Worm (Caenorhabditis elegans) whole organism, young adult: ENCODE results near the gene gtf-2H5.
A peak's percentile ranks its signal among the peaks of the same experiment; 100 is the strongest.

Source experiments
- B0019.2 ChIP-seq: fragments of 200-800 bp; sonication (Bioruptor generic); conservative IDR thresholded peaks from 2 replicates; pipeline ENCODE4 v1.3.6; 2022; ENCODE audit warnings: missing genetic modification reagents, missing genetic modification characterization, missing compliant biosample characterization
- B0035.1 ChIP-seq: sonication (generic microtip); optimal IDR thresholded peaks from 2 replicates; lab custom pipeline; 2016; ENCODE audit warnings: missing genetic modification characterization, mild to moderate bottlenecking, missing compliant biosample characterization, missing genotype, missing genetic modification reagents
- C17E4.6 ChIP-seq: fragments of 200-800 bp; sonication (Bioruptor generic); IDR thresholded peaks from 2 replicates; pipeline ENCODE4 v1.3.6; 2022; ENCODE audit warnings: missing genetic modification reagents, missing genetic modification characterization, missing compliant biosample characterization
- F22D6.2 ChIP-seq: sonication (generic microtip); optimal IDR thresholded peaks from 2 replicates; lab custom pipeline; 2016; ENCODE audit warnings: mild to moderate bottlenecking, missing genetic modification characterization, missing compliant biosample characterization
- F23B12.7 ChIP-seq: sonication (generic microtip); optimal IDR thresholded peaks from 2 replicates; lab custom pipeline; 2017; ENCODE audit warnings: missing genetic modification characterization, mild to moderate bottlenecking, missing compliant biosample characterization, antibody characterized with exemption, moderate library complexity; ENCODE audit not compliant: insufficient read depth
- F33H1.4 ChIP-seq: fragments of 200-800 bp; sonication (Bioruptor generic); IDR thresholded peaks from 2 replicates; pipeline ENCODE4 v1.3.6; 2022; ENCODE audit warnings: missing genetic modification reagents, missing genetic modification characterization, missing compliant biosample characterization
- F37B4.10 ChIP-seq: fragments of 200-800 bp; sonication (Bioruptor generic); IDR thresholded peaks from 2 replicates; pipeline ENCODE4 v1.3.6; 2022; ENCODE audit warnings: missing genetic modification characterization, missing compliant biosample characterization
- F39B2.1 ChIP-seq: fragments of 200-800 bp; sonication (Bioruptor generic); IDR thresholded peaks from 2 replicates; pipeline ENCODE4 v1.3.6; 2022; ENCODE audit warnings: missing genetic modification reagents, missing genetic modification characterization, missing compliant biosample characterization
- Y53F4B.3 ChIP-seq: fragments of 200-800 bp; sonication (Bioruptor generic); IDR thresholded peaks from 2 replicates; pipeline ENCODE4 v1.3.6; 2022; ENCODE audit warnings: missing genetic modification reagents, missing genetic modification characterization, missing compliant biosample characterization
- Y95B8A.8 ChIP-seq: fragments of 200-800 bp; sonication (Bioruptor generic); IDR thresholded peaks from 2 replicates; pipeline ENCODE4 v1.3.6; 2022; ENCODE audit warnings: missing genetic modification reagents, missing genetic modification characterization, missing compliant biosample characterization
- attf-3 ChIP-seq: fragments of 200-800 bp; sonication (Bioruptor generic); conservative IDR thresholded peaks from 2 replicates; pipeline ENCODE4 v1.3.6; 2022; ENCODE audit warnings: missing genetic modification reagents, missing genetic modification characterization, missing compliant biosample characterization
- attf-5 ChIP-seq: fragments of 200-800 bp; sonication (Bioruptor generic); optimal IDR thresholded peaks from 2 replicates; lab custom pipeline; 2018; ENCODE audit warnings: mild to moderate bottlenecking, missing genetic modification characterization, missing compliant biosample characterization
- attf-6 ChIP-seq: fragments of 200-800 bp; sonication (Bioruptor generic); IDR thresholded peaks from 2 replicates; pipeline ENCODE4 v1.3.6; 2022; ENCODE audit warnings: missing genetic modification reagents, missing genetic modification characterization, missing compliant biosample characterization
- cebp-1 ChIP-seq, 2 experiments: fragments of 200-800 bp in 1 of 2; sonication (Bioruptor generic) in 1 of 2; sonication (generic microtip) in 1 of 2; IDR thresholded peaks in 1 of 2; optimal IDR thresholded peaks in 1 of 2; 2 replicates each; pipeline versions ENCODE4 v1.3.6 to Lab custom; 2017 to 2022; ENCODE audit warnings: missing compliant biosample characterization in 2 of 2, missing genetic modification characterization in 2 of 2, mild to moderate bottlenecking in 1 of 2, missing genetic modification reagents in 1 of 2, moderate library complexity in 1 of 2
- ceh-27 ChIP-seq: fragments of 200-800 bp; sonication (Bioruptor generic); optimal IDR thresholded peaks from 2 replicates; lab custom pipeline; 2018; ENCODE audit warnings: mild to moderate bottlenecking, missing genetic modification characterization, moderate library complexity, missing compliant biosample characterization
- ceh-79 ChIP-seq: sonication (generic microtip); optimal IDR thresholded peaks from 2 replicates; lab custom pipeline; 2017; ENCODE audit warnings: mild to moderate bottlenecking, missing genetic modification characterization, missing compliant biosample characterization
- chd-7 ChIP-seq: sonication (generic microtip); optimal IDR thresholded peaks from 2 replicates; lab custom pipeline; 2016; ENCODE audit warnings: mild to moderate bottlenecking, missing genetic modification characterization, moderate library complexity, missing compliant biosample characterization
- dpff-1 ChIP-seq: sonication (generic microtip); optimal IDR thresholded peaks from 2 replicates; lab custom pipeline; 2017; ENCODE audit warnings: mild to moderate bottlenecking, missing genetic modification characterization, missing compliant biosample characterization
- ekl-4 ChIP-seq: fragments of 200-800 bp; sonication (Bioruptor generic); IDR thresholded peaks from 2 replicates; pipeline ENCODE4 v1.3.6; 2022; ENCODE audit warnings: missing genetic modification reagents, missing genetic modification characterization, missing compliant biosample characterization
- fkh-3 ChIP-seq: sonication (generic microtip); optimal IDR thresholded peaks from 2 replicates; lab custom pipeline; 2016; ENCODE audit warnings: mild to moderate bottlenecking, missing genetic modification characterization, missing compliant biosample characterization
- lag-1 ChIP-seq: fragments of 200-800 bp; sonication (Bioruptor generic); IDR thresholded peaks from 2 replicates; pipeline ENCODE4 v1.3.6; 2022; ENCODE audit warnings: missing genetic modification reagents, missing genetic modification characterization, missing compliant biosample characterization
- lin-40 ChIP-seq: sonication (generic microtip); optimal IDR thresholded peaks from 2 replicates; lab custom pipeline; 2016; ENCODE audit warnings: missing genetic modification characterization, mild to moderate bottlenecking, missing compliant biosample characterization, missing genotype, missing genetic modification reagents
- mxl-1 ChIP-seq: sonication (generic microtip); optimal IDR thresholded peaks from 2 replicates; lab custom pipeline; 2016; ENCODE audit warnings: missing genetic modification characterization, missing compliant biosample characterization
- nhr-27 ChIP-seq: fragments of 200-800 bp; sonication (Bioruptor generic); optimal IDR thresholded peaks from 2 replicates; lab custom pipeline; 2018; ENCODE audit warnings: mild to moderate bottlenecking, missing genetic modification characterization, moderate library complexity, missing compliant biosample characterization
- nhr-80 ChIP-seq: sonication (generic microtip); optimal IDR thresholded peaks from 2 replicates; lab custom pipeline; 2016; ENCODE audit warnings: missing genetic modification characterization, missing compliant biosample characterization
- nhr-90 ChIP-seq: sonication (generic microtip); optimal IDR thresholded peaks from 2 replicates; lab custom pipeline; 2016; ENCODE audit warnings: missing genotype, mild to moderate bottlenecking, missing genetic modification characterization, missing compliant biosample characterization
- pbrm-1 ChIP-seq: fragments of 200-800 bp; sonication (Bioruptor generic); IDR thresholded peaks from 2 replicates; pipeline ENCODE4 v1.3.6; 2022; ENCODE audit warnings: missing genetic modification reagents, missing genetic modification characterization, missing compliant biosample characterization
- rcor-1 ChIP-seq: fragments of 200-800 bp; sonication (Bioruptor generic); IDR thresholded peaks from 2 replicates; pipeline ENCODE4 v1.3.6; 2022; ENCODE audit warnings: missing genetic modification reagents, missing genetic modification characterization, missing compliant biosample characterization
- sdz-38 ChIP-seq: sonication (generic microtip); optimal IDR thresholded peaks from 2 replicates; lab custom pipeline; 2016; ENCODE audit warnings: missing genotype, missing genetic modification characterization, missing compliant biosample characterization
- snpc-3.4 ChIP-seq: sonication (generic microtip); optimal IDR thresholded peaks from 2 replicates; lab custom pipeline; 2017; ENCODE audit warnings: missing genetic modification characterization, mild to moderate bottlenecking, missing compliant biosample characterization, antibody characterized with exemption, moderate library complexity, missing genotype, missing genetic modification reagents
- snpc-4 ChIP-seq, 5 experiments: fragments of 150-350 bp in 1 of 5; sonication (generic microtip) in 4 of 5; optimal IDR thresholded peaks; 2 replicates each; lab custom pipeline; 2014 to 2018; ENCODE audit warnings: missing genetic modification characterization in 5 of 5, missing biosample characterization in 3 of 5, antibody characterized with exemption in 2 of 5, mild to moderate bottlenecking in 2 of 5, missing compliant biosample characterization in 2 of 5, missing genotype in 2 of 5, moderate library complexity in 2 of 5, missing genetic modification reagents in 1 of 5
- somi-1 ChIP-seq: fragments of 200-800 bp; sonication (Bioruptor generic); optimal IDR thresholded peaks from 2 replicates; lab custom pipeline; 2018; ENCODE audit warnings: mild to moderate bottlenecking, missing genetic modification characterization, missing compliant biosample characterization
- tlf-1 ChIP-seq: fragments of 200-800 bp; sonication (Bioruptor generic); optimal IDR thresholded peaks from 2 replicates; lab custom pipeline; 2018; ENCODE audit warnings: mild to moderate bottlenecking, missing genetic modification characterization, missing compliant biosample characterization
- zim-3 ChIP-seq: sonication (generic microtip); optimal IDR thresholded peaks from 2 replicates; lab custom pipeline; 2017; ENCODE audit warnings: mild to moderate bottlenecking, missing genetic modification characterization, moderate library complexity, missing compliant biosample characterization
- ztf-26 ChIP-seq: sonication (generic microtip); optimal IDR thresholded peaks from 2 replicates; lab custom pipeline; 2017; ENCODE audit warnings: missing genetic modification characterization, missing compliant biosample characterization
- ztf-28 ChIP-seq: fragments of 200-800 bp; sonication (Bioruptor generic); IDR thresholded peaks from 2 replicates; pipeline ENCODE4 v1.3.6; 2022; ENCODE audit warnings: missing genetic modification reagents, missing genetic modification characterization, missing compliant biosample characterization

Gene gtf-2H5

ce11 chrIII:620204-620718, 42.9 kb upstream of the gtf-2H5 start, which contains the start of gene T19C3.4:
Gene T19C3.4, minus strand, starts transcription at chrIII:620254.
- TF ChIP-seq attf-5 (GFP tag; lab: Kevin White, UChicago) (peak; percentile 44), ztf-26 (no peak), ceh-79 (tag; lab: Kevin White, UChicago) (no peak), cebp-1 (GFP tag; IDR thresholded peaks at IDR 0.05; lab: Robert Waterston, UW) (no peak), cebp-1 (tag; optimal IDR thresholded peaks at IDR 0.05; lab: Kevin White, UChicago) (peak; percentile 47), snpc-4 (GFP tag; optimal IDR thresholded peaks at IDR 0.05; lab: Kevin White, UChicago) (no peak), snpc-4 (tag; optimal IDR thresholded peaks at IDR 0.05; lab: Kevin White, UChicago) (no peak), nhr-80 (tag; lab: Kevin White, UChicago) (peak; percentile 62), F33H1.4 (GFP tag; lab: Robert Waterston, UW) (no peak), pbrm-1 (GFP tag; lab: Robert Waterston, UW) (no peak), snpc-3.4 (tag; lab: Kevin White, UChicago) (no peak), attf-3 (no peak)

DNA sequence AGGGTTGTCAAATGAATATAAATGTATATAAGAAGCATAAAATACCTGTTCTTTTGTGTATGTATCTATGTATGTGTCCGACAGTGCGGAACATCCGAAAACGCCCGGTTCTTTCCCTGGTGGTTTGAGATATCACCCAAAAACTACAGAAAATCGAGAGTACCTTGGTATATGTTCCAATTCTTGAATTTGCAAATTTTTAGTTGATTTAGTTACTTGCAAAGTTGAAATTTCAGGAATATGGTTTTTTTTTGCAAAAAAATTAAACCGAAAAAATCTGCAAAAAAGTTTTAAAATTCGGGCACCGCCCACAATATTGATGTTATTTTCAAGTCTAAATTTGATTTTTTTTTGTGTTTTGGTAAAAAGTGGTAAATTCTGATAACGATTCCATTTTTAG, 40.1 kb upstream of the gtf-2H5 start, which contains the start of gene T19C3.2:
Gene T19C3.2 (minus strand): TSS at position 101 of the 400 bp plus-strand sequence.
- TF ChIP-seq fkh-3 (tag; lab: Kevin White, UChicago) (no peak), ztf-26 (no peak), C17E4.6 (GFP tag; lab: Robert Waterston, UW) (no peak), Y53F4B.3 (GFP tag; lab: Robert Waterston, UW) (no peak)

DNA sequence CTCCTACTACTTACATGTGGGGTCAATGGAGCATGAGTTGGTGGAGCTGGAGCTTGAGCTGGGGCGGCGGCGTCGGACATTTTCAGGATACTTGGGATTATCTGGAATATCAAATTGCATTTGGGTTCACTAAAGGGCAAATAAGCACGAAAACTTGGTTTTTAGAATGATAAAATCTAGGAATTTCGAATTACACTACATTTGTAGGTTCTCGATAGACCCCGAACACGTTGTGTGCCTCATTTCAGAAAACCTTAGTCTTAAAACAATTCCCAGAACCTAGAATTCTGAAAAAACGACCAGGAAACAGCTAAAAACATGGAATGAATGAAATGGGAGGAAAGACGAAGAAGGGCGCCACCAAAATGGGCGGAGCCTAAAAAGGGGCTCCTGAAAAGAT, 37.1 kb upstream of the gtf-2H5 start, which contains the start of gene T19C3.3:
Gene T19C3.3 (minus strand): TSS at position 101 of the 400 bp plus-strand sequence.
- TF ChIP-seq ceh-79 (tag; lab: Kevin White, UChicago): no peak
- TF ChIP-seq F23B12.7 (tag; lab: Kevin White, UChicago): no peak
- no peak for TF ChIP-seq lin-40 (tag; lab: Kevin White, UChicago)
- TF ChIP-seq Y95B8A.8 (GFP tag; lab: Robert Waterston, UW): no peak
- no peak for TF ChIP-seq ztf-28
- TF ChIP-seq nhr-90: no peak
- TF ChIP-seq F22D6.2: no peak
- TF ChIP-seq mxl-1 (tag; lab: Kevin White, UChicago): no peak
- TF ChIP-seq F37B4.10 (GFP tag; lab: Robert Waterston, UW): no peak
- TF ChIP-seq lag-1 (GFP tag; lab: Robert Waterston, UW): no peak
- TF ChIP-seq somi-1 (GFP tag; lab: Kevin White, UChicago): no peak
- TF ChIP-seq chd-7 (tag; lab: Kevin White, UChicago): no peak
- no peak for TF ChIP-seq ekl-4 (GFP tag; lab: Robert Waterston, UW)
- no peak for TF ChIP-seq B0035.1 (tag; lab: Kevin White, UChicago)

DNA sequence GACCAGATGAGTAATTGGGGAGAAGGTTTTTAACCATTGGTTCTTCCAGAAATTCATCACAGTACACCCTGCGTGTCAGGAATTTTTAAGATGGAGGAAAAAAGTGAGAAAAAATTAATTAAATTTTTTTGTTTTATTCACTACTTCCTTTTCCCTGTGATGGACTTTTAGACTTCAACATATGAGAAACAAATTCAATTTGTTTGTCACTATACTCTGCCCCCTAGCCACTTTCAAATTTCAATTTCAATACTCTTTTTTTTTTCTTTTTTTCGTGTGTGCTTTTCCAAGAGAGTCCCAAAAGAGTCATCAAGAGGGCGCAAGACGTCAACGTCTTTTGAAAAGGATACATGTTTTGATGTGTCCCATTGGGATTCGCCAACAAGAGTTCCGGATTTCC, 35.4 kb upstream of the gtf-2H5 start:
- no peak for TF ChIP-seq ceh-27 (GFP tag; lab: Kevin White, UChicago)
- TF ChIP-seq sdz-38 (tag; lab: Kevin White, UChicago): no peak
- TF ChIP-seq tlf-1 (GFP tag; lab: Kevin White, UChicago): no peak
- no peak for TF ChIP-seq rcor-1 (GFP tag; lab: Robert Waterston, UW)
- TF ChIP-seq nhr-27 (tag; lab: Kevin White, UChicago): no peak
- TF ChIP-seq F39B2.1: no peak
- TF ChIP-seq zim-3: no peak
- TF ChIP-seq B0019.2: no peak
- no peak for TF ChIP-seq attf-6 (GFP tag; lab: Robert Waterston, UW)
- TF ChIP-seq dpff-1: no peak
